Worm (Caenorhabditis elegans): Measurements from ENCODE around the gene scl-18.

- TF ChIP-seq F37B4.10 (GFP tag; IDR thresholded peaks at IDR 0.05): no peak
- no peak for TF ChIP-seq Y95B8A.8 (GFP tag; IDR thresholded peaks at IDR 0.05)
- TF ChIP-seq atf-7 (tag; optimal IDR thresholded peaks at IDR 0.05): no peak
- no peak for TF ChIP-seq sea-2 (GFP tag; IDR thresholded peaks at IDR 0.05)
- no peak for TF ChIP-seq unc-62 (GFP tag; optimal IDR thresholded peaks at IDR 0.05)
- no peak for TF ChIP-seq ceh-27 (GFP tag; optimal IDR thresholded peaks at IDR 0.05)
- TF ChIP-seq Y67H2A.10 (GFP tag; conservative IDR thresholded peaks at IDR 0.05): no peak
- no peak for TF ChIP-seq hmg-1.2 (GFP tag; IDR thresholded peaks at IDR 0.05)
- no peak for TF ChIP-seq ceh-100 (GFP tag; IDR thresholded peaks at IDR 0.05)
Observed at ce11 chrIV:11721878-11722277, 32.4 kb downstream of the scl-18 start.

Data from whole organism, young adult.